Fruit fly (Drosophila melanogaster) whole organism, embryonic: ENCODE results near the gene dgt6.

Experiments
- Ada2b ChIP-seq: fragments of 200-800 bp; sonication (Bioruptor generic); IDR thresholded peaks from 2 replicates; pipeline ENCODE4 v1.3.6; 2022; ENCODE audit warnings: missing biosample characterization, missing genetic modification characterization
- B-H2 ChIP-seq: fragments of 200-800 bp; sonication (Bioruptor generic); optimal IDR thresholded peaks from 2 replicates; lab custom pipeline; 2018; ENCODE audit warnings: missing biosample characterization, mild to moderate bottlenecking, missing genetic modification characterization
- CG10274 ChIP-seq: fragments of 200-800 bp; sonication (Bioruptor generic); optimal IDR thresholded peaks from 3 replicates; lab custom pipeline; 2017; ENCODE audit warnings: missing biosample characterization, mild to moderate bottlenecking, missing genetic modification characterization
- CG10654 ChIP-seq: fragments of 200-800 bp; sonication (Bioruptor generic); optimal IDR thresholded peaks from 2 replicates; lab custom pipeline; 2016; ENCODE audit warnings: missing biosample characterization, missing genetic modification characterization
- CG11398 ChIP-seq: fragments of 200-800 bp; sonication (Bioruptor generic); optimal IDR thresholded peaks from 2 replicates; lab custom pipeline; 2016; ENCODE audit warnings: missing biosample characterization, missing genetic modification characterization
- CG11695 ChIP-seq: fragments of 200-800 bp; sonication (Bioruptor generic); IDR thresholded peaks from 3 replicates; pipeline ENCODE4 v1.3.6; 2022; ENCODE audit warnings: missing biosample characterization, missing genetic modification characterization
- CG15073 ChIP-seq: fragments of 200-800 bp; sonication (Bioruptor generic); optimal IDR thresholded peaks from 2 replicates; lab custom pipeline; 2016; ENCODE audit warnings: missing biosample characterization, missing genetic modification characterization
- CG17359 ChIP-seq: fragments of 200-800 bp; sonication (Bioruptor generic); optimal IDR thresholded peaks from 3 replicates; lab custom pipeline; 2018; ENCODE audit warnings: missing biosample characterization, mild to moderate bottlenecking, missing genetic modification characterization, moderate library complexity
- CG18262 ChIP-seq: fragments of 200-800 bp; optimal IDR thresholded peaks from 3 replicates; lab custom pipeline; 2019; ENCODE audit warnings: missing biosample characterization, mild to moderate bottlenecking, missing genetic modification characterization, moderate library complexity
- CG18599 ChIP-seq: fragments of 200-800 bp; sonication (Bioruptor generic); optimal IDR thresholded peaks from 3 replicates; lab custom pipeline; 2017; ENCODE audit warnings: missing biosample characterization, missing genetic modification characterization, mild to moderate bottlenecking, moderate library complexity, missing genetic modification reagents
- CG3065 ChIP-seq: fragments of 200-800 bp; sonication (Bioruptor generic); optimal IDR thresholded peaks from 2 replicates; lab custom pipeline; 2016; ENCODE audit warnings: missing biosample characterization, missing genetic modification characterization
- CG32767 ChIP-seq: fragments of 200-800 bp; sonication (Bioruptor generic); IDR thresholded peaks from 2 replicates; pipeline ENCODE4 v1.3.6; 2022; ENCODE audit warnings: missing biosample characterization, missing genetic modification characterization
- CG33213 ChIP-seq: fragments of 200-800 bp; sonication (Bioruptor generic); optimal IDR thresholded peaks from 3 replicates; lab custom pipeline; 2016; ENCODE audit warnings: missing biosample characterization, missing genetic modification characterization
- CG33557 ChIP-seq: fragments of 200-800 bp; sonication (Bioruptor generic); optimal IDR thresholded peaks from 2 replicates; lab custom pipeline; 2019; ENCODE audit warnings: missing biosample characterization, mild to moderate bottlenecking, missing genetic modification characterization, moderate library complexity
- CG34224 ChIP-seq: fragments of 200-800 bp; sonication (Bioruptor generic); IDR thresholded peaks from 3 replicates; pipeline ENCODE4 v1.3.6; 2022; ENCODE audit warnings: missing biosample characterization, missing genetic modification characterization; ENCODE audit not compliant: partially characterized antibody
- CG3995 ChIP-seq: fragments of 200-800 bp; sonication (Bioruptor generic); optimal IDR thresholded peaks from 3 replicates; lab custom pipeline; 2016; ENCODE audit warnings: missing biosample characterization, missing genetic modification characterization
- CG4282 ChIP-seq: fragments of 200-800 bp; sonication (Bioruptor generic); optimal IDR thresholded peaks from 2 replicates; lab custom pipeline; 2016; ENCODE audit warnings: missing biosample characterization, missing genetic modification characterization
- CG4424 ChIP-seq: fragments of 200-800 bp; sonication (Bioruptor generic); optimal IDR thresholded peaks from 3 replicates; lab custom pipeline; 2016; ENCODE audit warnings: missing biosample characterization, missing genetic modification characterization
- CG8281 ChIP-seq: fragments of 200-800 bp; sonication (Bioruptor generic); optimal IDR thresholded peaks from 2 replicates; lab custom pipeline; 2018; ENCODE audit warnings: missing biosample characterization, mild to moderate bottlenecking, missing genetic modification characterization, moderate library complexity
- CG8478 ChIP-seq: fragments of >200 bp; optimal IDR thresholded peaks from 2 replicates; lab custom pipeline; 2018
- Dll ChIP-seq: fragments of 200-800 bp; sonication (Bioruptor generic); IDR thresholded peaks from 4 replicates; pipeline ENCODE4 v1.3.6; 2022; ENCODE audit warnings: missing biosample characterization, missing genetic modification characterization; ENCODE audit not compliant: partially characterized antibody
- Eip74EF ChIP-seq, 2 experiments: fragments of 200-800 bp in 1 of 2; fragments of >200 bp in 1 of 2; sonication (Bioruptor generic) in 1 of 2; optimal IDR thresholded peaks; 2 replicates each; lab custom pipeline; 2017 to 2019; ENCODE audit warnings: missing biosample characterization in 2 of 2, missing genetic modification characterization in 2 of 2, mild to moderate bottlenecking in 1 of 2, moderate library complexity in 1 of 2
- Ets65A ChIP-seq: fragments of 200-800 bp; sonication (Bioruptor generic); peaks from one replicate; lab custom pipeline; 2016; ENCODE audit warnings: missing biosample characterization, missing genetic modification characterization
- Mad ChIP-seq: fragments of 200-800 bp; sonication (Bioruptor generic); optimal IDR thresholded peaks from 2 replicates; lab custom pipeline; 2016; ENCODE audit warnings: missing biosample characterization, missing genetic modification characterization
- Oli ChIP-seq: fragments of 200-800 bp; sonication (Bioruptor generic); optimal IDR thresholded peaks from 2 replicates; lab custom pipeline; 2018; ENCODE audit warnings: missing biosample characterization, mild to moderate bottlenecking, missing genetic modification characterization, moderate library complexity
- Rx ChIP-seq: fragments of 200-800 bp; sonication (Bioruptor generic); IDR thresholded peaks from 2 replicates; pipeline ENCODE4 v1.3.6; 2022; ENCODE audit warnings: missing biosample characterization, missing genetic modification characterization
- Stat92E ChIP-seq, 3 experiments: fragments of >200 bp in 2 of 3; fragments of 200-800 bp in 1 of 3; sonication (Bioruptor generic) in 1 of 3; optimal IDR thresholded peaks; 2 replicates each; lab custom pipeline; 2017 to 2019; ENCODE audit warnings: missing biosample characterization in 3 of 3, missing genetic modification characterization in 3 of 3, mild to moderate bottlenecking in 1 of 3, moderate library complexity in 1 of 3
- Tbp ChIP-seq: fragments of >200 bp; optimal IDR thresholded peaks from 2 replicates; lab custom pipeline; 2018; ENCODE audit warnings: missing biosample characterization, missing genetic modification characterization
- br ChIP-seq: fragments of >200 bp; optimal IDR thresholded peaks from 2 replicates; lab custom pipeline; 2017
- chinmo ChIP-seq: fragments of 200-800 bp; sonication (Bioruptor generic); IDR thresholded peaks from 4 replicates; pipeline ENCODE4 v1.3.6; 2022; ENCODE audit warnings: missing biosample characterization, missing genetic modification characterization; ENCODE audit not compliant: partially characterized antibody
- chm ChIP-seq: fragments of 200-800 bp; sonication (Bioruptor generic); IDR thresholded peaks from 2 replicates; pipeline ENCODE4 v1.3.6; 2022; ENCODE audit warnings: missing biosample characterization, missing genetic modification characterization
- eve ChIP-seq, 2 experiments: fragments of >200 bp; optimal IDR thresholded peaks; 2 replicates each; lab custom pipeline; 2017; ENCODE audit warnings: missing biosample characterization in 2 of 2, missing genetic modification characterization in 2 of 2
- exex ChIP-seq: fragments of 200-800 bp; sonication (Bioruptor generic); optimal IDR thresholded peaks from 4 replicates; lab custom pipeline; 2018; ENCODE audit warnings: missing biosample characterization, mild to moderate bottlenecking, missing genetic modification characterization, moderate library complexity
- fd3F ChIP-seq: fragments of 200-800 bp; sonication (Bioruptor generic); optimal IDR thresholded peaks from 2 replicates; lab custom pipeline; 2018; ENCODE audit warnings: missing biosample characterization, mild to moderate bottlenecking, missing genetic modification characterization, moderate library complexity
- fd96Cb ChIP-seq: fragments of 200-800 bp; sonication (Bioruptor generic); optimal IDR thresholded peaks from 2 replicates; lab custom pipeline; 2018; ENCODE audit warnings: missing biosample characterization, mild to moderate bottlenecking, missing genetic modification characterization, moderate library complexity
- jing ChIP-seq: fragments of 200-800 bp; sonication (Bioruptor generic); optimal IDR thresholded peaks from 2 replicates; lab custom pipeline; 2018; ENCODE audit warnings: missing biosample characterization, mild to moderate bottlenecking, missing genetic modification characterization
- klu ChIP-seq: fragments of 200-800 bp; sonication (Bioruptor generic); IDR thresholded peaks from 2 replicates; pipeline ENCODE4 v1.3.6; 2022; ENCODE audit warnings: missing biosample characterization, missing genetic modification characterization
- knrl ChIP-seq: fragments of 200-800 bp; sonication (Bioruptor generic); IDR thresholded peaks from 3 replicates; pipeline ENCODE4 v1.3.6; 2022; ENCODE audit warnings: missing biosample characterization, missing genetic modification characterization; ENCODE audit not compliant: partially characterized antibody
- mam ChIP-seq: fragments of 200-800 bp; sonication (Bioruptor generic); optimal IDR thresholded peaks from 3 replicates; lab custom pipeline; 2016; ENCODE audit warnings: missing biosample characterization, missing genetic modification characterization
- nmo ChIP-seq: fragments of 200-800 bp; sonication (Bioruptor generic); optimal IDR thresholded peaks from 2 replicates; lab custom pipeline; 2018; ENCODE audit warnings: missing biosample characterization, mild to moderate bottlenecking, missing genetic modification characterization, moderate library complexity
- onecut ChIP-seq: fragments of 200-800 bp; sonication (Bioruptor generic); IDR thresholded peaks from 2 replicates; pipeline ENCODE4 v1.3.6; 2022; ENCODE audit warnings: missing biosample characterization, missing genetic modification characterization
- org-1 ChIP-seq: fragments of 200-800 bp; sonication (Bioruptor generic); optimal IDR thresholded peaks from 2 replicates; lab custom pipeline; 2017; ENCODE audit warnings: missing biosample characterization, missing genetic modification characterization
- otp ChIP-seq: fragments of 200-800 bp; sonication (Bioruptor generic); IDR thresholded peaks from 3 replicates; pipeline ENCODE4, ENCODE4 v1.3.6; 2022; ENCODE audit warnings: missing biosample characterization, missing genetic modification characterization
- p53 ChIP-seq: fragments of 200-800 bp; sonication (Bioruptor generic); optimal IDR thresholded peaks from 2 replicates; lab custom pipeline; 2016; ENCODE audit warnings: missing biosample characterization, missing genetic modification characterization
- pho ChIP-seq: fragments of 200-800 bp; sonication (Bioruptor generic); optimal IDR thresholded peaks from 2 replicates; lab custom pipeline; 2016; ENCODE audit warnings: missing biosample characterization, missing genetic modification characterization
- schlank ChIP-seq: fragments of 200-800 bp; sonication (Bioruptor generic); optimal IDR thresholded peaks from 2 replicates; lab custom pipeline; 2018; ENCODE audit warnings: missing biosample characterization, mild to moderate bottlenecking, missing genetic modification characterization
- ttk ChIP-seq: fragments of 200-800 bp; sonication (Bioruptor generic); IDR thresholded peaks from 2 replicates; pipeline ENCODE4 v2.1.2; 2022; ENCODE audit warnings: missing biosample characterization, missing genetic modification characterization
- wdn ChIP-seq: fragments of 200-800 bp; sonication (Bioruptor generic); IDR thresholded peaks from 2 replicates; pipeline ENCODE4 v1.3.6; 2022; ENCODE audit warnings: missing biosample characterization, missing genetic modification characterization
- zen2 ChIP-seq: fragments of 200-800 bp; sonication (Bioruptor generic); IDR thresholded peaks from 3 replicates; pipeline ENCODE4 v1.3.6; 2022; ENCODE audit warnings: missing biosample characterization, missing genetic modification characterization; ENCODE audit not compliant: partially characterized antibody

The dgt6 gene

dm6 chr3R:29112398-29113150, 18.2 kb downstream of the dgt6 start, which contains the start of the genes alpha-Man-Ib and Pdhb (continued):
- TF ChIP-seq otp (GFP tag; lab: Robert Waterston, UW) (no peak; the same call in 2 of the 3 replicates), Dll (GFP tag; lab: Robert Waterston, UW) (peak; percentile 57; the same call in 2 of the 4 replicates), CG3065 (GFP tag; lab: Kevin White, UChicago) (peak; percentile 56), CG3995 (GFP tag; lab: Kevin White, UChicago) (peak; percentile 97), jing (GFP tag; lab: Kevin White, UChicago) (no peak), org-1 (GFP tag; lab: Kevin White, UChicago) (peak; percentile 53), ttk (GFP tag; lab: Robert Waterston, UW) (peak; percentile 56; the same call in 1 of the 2 replicates), knrl (GFP tag; lab: Robert Waterston, UW) (peak; percentile 66; the same call in 1 of the 3 replicates), CG15073 (GFP tag; lab: Kevin White, UChicago) (peak; percentile 29), nmo (GFP tag; lab: Kevin White, UChicago) (peak; percentile 92), CG4424 (GFP tag; lab: Kevin White, UChicago) (peak; percentile 81), br (lab: Kevin White, UChicago) (no peak), fd3F (GFP tag; lab: Kevin White, UChicago) (peak; percentile 75), mam (GFP tag; lab: Kevin White, UChicago) (peak; percentile 74), Rx (peak; percentile 44), CG34224 (no peak), chm (GFP tag; lab: Robert Waterston, UW) (0 out of 2 replicates have a peak, but pooled peaks have one; percentile 34), CG33557 (peak; percentile 72), Stat92E (GFP tag; optimal IDR thresholded peaks at IDR 0.05; lab: Kevin White, UChicago) (peak in 1 of 3 experiments; percentile 11), Tbp (GFP tag; lab: Kevin White, UChicago) (no peak), CG11695 (peak; percentile 57; the same call in 1 of the 3 replicates), CG32767 (peak; percentile 73; the same call in 1 of the 2 replicates), CG10654 (GFP tag; lab: Kevin White, UChicago) (peak; percentile 73), exex (peak; percentile 51), CG8478 (no peak), onecut (peak; percentile 97), pho (GFP tag; lab: Kevin White, UChicago) (peak; percentile 58), CG4282 (GFP tag; lab: Kevin White, UChicago) (no peak), CG18262 (tag; lab: Kevin White, UChicago) (peak; percentile 76), klu (GFP tag; lab: Robert Waterston, UW) (peak; percentile 76), zen2 (GFP tag; lab: Robert Waterston, UW) (no peak), p53 (GFP tag; lab: Kevin White, UChicago) (no peak), chinmo (0 out of 4 replicates have a peak, but pooled peaks have one; percentile 38), Mad (GFP tag; lab: Kevin White, UChicago) (peak; percentile 44), Ets65A (GFP tag; lab: Kevin White, UChicago) (peak; percentile 91), CG18599 (peak; percentile 80), CG17359 (peak; percentile 71), Ada2b (GFP tag; lab: Robert Waterston, UW) (peak; percentile 71), CG10274 (GFP tag; lab: Kevin White, UChicago) (peak; percentile 23), Eip74EF (GFP tag; optimal IDR thresholded peaks at IDR 0.05; lab: Kevin White, UChicago) (no peak), eve (GFP tag; optimal IDR thresholded peaks at IDR 0.05; lab: Kevin White, UChicago) (no peak), CG11398 (GFP tag; lab: Kevin White, UChicago) (no peak), CG33213 (peak; percentile 2), schlank (tag; lab: Kevin White, UChicago) (peak; percentile 35), B-H2 (GFP tag; lab: Kevin White, UChicago) (peak; percentile 82), wdn (GFP tag; lab: Robert Waterston, UW) (0 out of 2 replicates have a peak, but pooled peaks have one; percentile 38), Oli (tag; lab: Kevin White, UChicago) (no peak), fd96Cb (tag; lab: Kevin White, UChicago) (peak; percentile 70), CG8281 (tag; lab: Kevin White, UChicago) (no peak)
